Fruit fly (Drosophila melanogaster) Kc167 (cell line): ENCODE measurements around the gene CG17221.

Source experiments
- Myc ChIP-seq: fragments of >200 bp; optimal IDR thresholded peaks from 2 replicates; lab custom pipeline; 2017; ENCODE audit warnings: missing external identifiers
- h ChIP-seq: fragments of >200 bp; optimal IDR thresholded peaks from 3 replicates; lab custom pipeline; 2018; ENCODE audit warnings: missing external identifiers
- insv ChIP-seq: fragments of >200 bp; optimal IDR thresholded peaks from 3 replicates; lab custom pipeline; 2018; ENCODE audit warnings: missing external identifiers
- psq ChIP-seq: fragments of >200 bp; optimal IDR thresholded peaks from 2 replicates; lab custom pipeline; 2017; ENCODE audit warnings: missing external identifiers
- ttk ChIP-seq: sonication (Bioruptor generic); optimal IDR thresholded peaks from 2 replicates; lab custom pipeline; 2017; ENCODE audit warnings: missing external identifiers

DNA sequence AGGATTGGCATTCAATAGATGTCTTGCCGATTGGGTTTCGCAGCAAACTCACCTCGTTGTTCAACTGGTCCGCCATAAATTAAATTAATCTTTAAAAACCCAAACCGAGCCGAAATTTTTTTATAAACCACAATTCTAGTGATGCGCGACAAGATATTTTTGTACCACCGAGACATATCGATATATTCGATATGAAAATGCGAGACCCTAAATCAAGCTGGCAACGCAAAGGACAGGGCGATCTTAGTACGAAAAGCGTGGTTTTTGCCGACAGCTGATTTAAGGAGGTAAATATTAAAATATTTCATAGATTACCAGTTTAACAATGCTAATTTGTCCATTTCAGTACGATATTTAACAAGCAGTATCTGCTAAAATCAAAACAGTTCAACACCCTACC is 10.8 kb upstream of the CG17221 start, which contains the start of the genes Sf3b2 and CG17219:
- TF ChIP-seq insv (lab: Kevin White, UChicago) (no peak), psq (no peak), Myc (no peak), ttk (lab: Kevin White, UChicago) (no peak), h (lab: Kevin White, UChicago) (no peak)
